Worm (Caenorhabditis elegans): ENCODE results near the gene Y22D7AL.9.

ce11 chrIII:1626524-1626923 is 12.7 kb upstream of the Y22D7AL.9 start, which contains the start of gene Y22D7AL.4:
- TF ChIP-seq nhr-12 (tag; optimal IDR thresholded peaks at IDR 0.05) (no peak), nhr-237 (tag; optimal IDR thresholded peaks at IDR 0.05) (no peak), lsy-2 (tag; optimal IDR thresholded peaks at IDR 0.05) (no peak), mep-1 (tag; optimal IDR thresholded peaks at IDR 0.05) (no peak), elt-3 (tag; optimal IDR thresholded peaks at IDR 0.05) (no peak), ces-1 (GFP tag; optimal IDR thresholded peaks at IDR 0.05) (no peak), snpc-4 (tag; optimal IDR thresholded peaks at IDR 0.05) (no peak), pha-4 (tag; optimal IDR thresholded peaks at IDR 0.05) (no peak)

Data from whole organism, mixed stage, embryonic.